ENCODE assay signal across 1 fruit fly cellular context in genomic region chr2L:21006592-21006991, dm6.
TF ChIP-seq lines count a peak whose summit lies in the region.

No protein-coding gene starts in this region.

TF ChIP-seq in whole organism, prepupa, 60 proteins besides CTCF, POLR2A, EP300 and RAD21 (continued from another document):
- TF ChIP-seq CG10631 (GFP tag; optimal IDR thresholded peaks at IDR 0.05; lab: Kevin White, UChicago) (peak; percentile 65), Sox14 (GFP tag; optimal IDR thresholded peaks at IDR 0.05; lab: Kevin White, UChicago) (peak; percentile 54), dsx (GFP tag; optimal IDR thresholded peaks at IDR 0.05; lab: Kevin White, UChicago; ENCODE audit: poor library complexity, severe bottlenecking) (peak; percentile 57), CG8632 (GFP tag; optimal IDR thresholded peaks at IDR 0.05; lab: Kevin White, UChicago) (peak; percentile 5), CG6854 (GFP tag; optimal IDR thresholded peaks at IDR 0.05; lab: Kevin White, UChicago) (no peak), CG6792 (GFP tag; optimal IDR thresholded peaks at IDR 0.05; lab: Kevin White, UChicago) (no peak), ss (GFP tag; optimal IDR thresholded peaks at IDR 0.05; lab: Kevin White, UChicago) (peak; percentile 11 to 53), eg (GFP tag; IDR thresholded peaks at IDR 0.05; lab: Robert Waterston, UW) (no peak), lz (GFP tag; optimal IDR thresholded peaks at IDR 0.05; lab: Kevin White, UChicago) (no peak), Lpt (GFP tag; optimal IDR thresholded peaks at IDR 0.05; lab: Kevin White, UChicago) (peak; percentile 39), CG10669 (GFP tag; optimal IDR thresholded peaks at IDR 0.05; lab: Kevin White, UChicago) (peak; percentile 64), CG6276 (GFP tag; optimal IDR thresholded peaks at IDR 0.05; lab: Kevin White, UChicago) (no peak), CG34406 (GFP tag; optimal IDR thresholded peaks at IDR 0.05; lab: Kevin White, UChicago) (no peak), Ets96B (tag; optimal IDR thresholded peaks at IDR 0.05; lab: Kevin White, UChicago) (peak; percentile 76), CG31627 (GFP tag; optimal IDR thresholded peaks at IDR 0.05; lab: Kevin White, UChicago) (no peak)
